Fruit fly (Drosophila melanogaster): ENCODE results near the gene TwdlY.

Gene TwdlY

dm6 chrX:16691440-16691839 is 43.3 kb upstream of the TwdlY start (continued):
- TF ChIP-seq psq (GFP tag; optimal IDR thresholded peaks at IDR 0.05) (peak; percentile 61), hkb (optimal IDR thresholded peaks at IDR 0.05) (no peak), hkb (GFP tag; IDR thresholded peaks at IDR 0.05) (peak; percentile 91), CG31388 (GFP tag; optimal IDR thresholded peaks at IDR 0.05) (peak; percentile 63), CG4820 (GFP tag; optimal IDR thresholded peaks at IDR 0.05) (peak; percentile 87), Nf-YB (GFP tag; optimal IDR thresholded peaks at IDR 0.05) (peak; percentile 63), H15 (GFP tag; IDR thresholded peaks at IDR 0.05) (peak; percentile 83), CG9437 (GFP tag; optimal IDR thresholded peaks at IDR 0.05) (peak; percentile 61), Hr51 (GFP tag; optimal IDR thresholded peaks at IDR 0.05) (peak; percentile 58 to 83), CHES-1-like (GFP tag; optimal IDR thresholded peaks at IDR 0.05) (peak; percentile 69), Dip2 (GFP tag; IDR thresholded peaks at IDR 0.05) (no peak), jing (GFP tag; optimal IDR thresholded peaks at IDR 0.05) (peak; percentile 89), bowl (GFP tag; IDR thresholded peaks at IDR 0.05) (peak; percentile 81), CTCF (GFP tag; optimal IDR thresholded peaks at IDR 0.05) (peak; percentile 49), mld (GFP tag; IDR thresholded peaks at IDR 0.05; ENCODE audit: partially characterized antibody) (no peak), mam (GFP tag; optimal IDR thresholded peaks at IDR 0.05) (peak; percentile 75), Elba2 (GFP tag; optimal IDR thresholded peaks at IDR 0.05) (no peak), odd (GFP tag; optimal IDR thresholded peaks at IDR 0.05) (peak; percentile 62), CG1603 (tag; optimal IDR thresholded peaks at IDR 0.05) (peak; percentile 94), CG12104 (GFP tag; optimal IDR thresholded peaks at IDR 0.05) (peak; percentile 67), CG17802 (tag; optimal IDR thresholded peaks at IDR 0.05) (peak; percentile 74), jumu (GFP tag; optimal IDR thresholded peaks at IDR 0.05) (peak; percentile 87), ATbp (GFP tag; optimal IDR thresholded peaks at IDR 0.05) (peak; percentile 89), CG16863 (GFP tag; optimal IDR thresholded peaks at IDR 0.05) (peak; percentile 88), Mrtf (GFP tag; IDR thresholded peaks at IDR 0.05) (peak; percentile 79), CG32772 (GFP tag; IDR thresholded peaks at IDR 0.05) (peak; percentile 83), CG17359 (tag; optimal IDR thresholded peaks at IDR 0.05) (peak; percentile 89), CG11085 (GFP tag; IDR thresholded peaks at IDR 0.05) (peak; percentile 45; the same call in 1 of the 2 replicates), CG31365 (tag; optimal IDR thresholded peaks at IDR 0.05) (peak; percentile 61), p53 (GFP tag; optimal IDR thresholded peaks at IDR 0.05) (peak; percentile 31), CG1024 (GFP tag; IDR thresholded peaks at IDR 0.05) (peak; percentile 87), unpg (GFP tag; optimal IDR thresholded peaks at IDR 0.05) (peak; percentile 91), CG8765 (GFP tag; IDR thresholded peaks at IDR 0.05) (peak; percentile 54; the same call in 1 of the 2 replicates), CG12299 (tag; optimal IDR thresholded peaks at IDR 0.05) (peak; percentile 42), CG12391 (tag; optimal IDR thresholded peaks at IDR 0.05) (peak; percentile 87), CG4282 (GFP tag; optimal IDR thresholded peaks at IDR 0.05) (peak; percentile 61), Xbp1 (GFP tag; optimal IDR thresholded peaks at IDR 0.05) (peak; percentile 90), caup (GFP tag; optimal IDR thresholded peaks at IDR 0.05; ENCODE audit: severe bottlenecking) (peak; percentile 77), nerfin-1 (tag; optimal IDR thresholded peaks at IDR 0.05) (peak; percentile 76), Lhr (GFP tag; optimal IDR thresholded peaks at IDR 0.05) (peak; percentile 66), gsb (GFP tag; IDR thresholded peaks at IDR 0.05) (peak; percentile 61; the same call in 1 of the 2 replicates), Xrp1 (GFP tag; IDR thresholded peaks at IDR 0.05) (peak; percentile 91), Ets65A (GFP tag) (peak; percentile 97), Gsc (GFP tag; IDR thresholded peaks at IDR 0.05) (peak; percentile 71), pnt (GFP tag; optimal IDR thresholded peaks at IDR 0.05) (peak; percentile 88), Mad (GFP tag; optimal IDR thresholded peaks at IDR 0.05) (peak; percentile 78), CG18476 (GFP tag; optimal IDR thresholded peaks at IDR 0.05) (peak; percentile 69), repo (GFP tag; optimal IDR thresholded peaks at IDR 0.05) (peak; percentile 82), CG10979 (tag; optimal IDR thresholded peaks at IDR 0.05) (peak; percentile 87), pros (GFP tag; optimal IDR thresholded peaks at IDR 0.05) (no peak), grn (GFP tag; optimal IDR thresholded peaks at IDR 0.05) (peak; percentile 9), CG14667 (GFP tag; IDR thresholded peaks at IDR 0.05) (peak; percentile 84)

All from whole organism, embryonic.